Fruit fly (Drosophila melanogaster) whole organism, wandering third instar larva: ENCODE data around the gene GstD7.

Source experiments
- Abd-B ChIP-seq: fragments of >200 bp; optimal IDR thresholded peaks from 2 replicates; lab custom pipeline; 2017; ENCODE audit warnings: missing biosample characterization, missing genetic modification characterization
- CG32264 ChIP-seq: fragments of 200-800 bp; sonication (Bioruptor generic); optimal IDR thresholded peaks from 2 replicates; lab custom pipeline; 2016; ENCODE audit warnings: missing biosample characterization, missing genetic modification characterization
- CG9705 ChIP-seq: fragments of 200-800 bp; sonication (Bioruptor generic); optimal IDR thresholded peaks from 2 replicates; lab custom pipeline; 2018; ENCODE audit warnings: missing biosample characterization, mild to moderate bottlenecking, missing genetic modification characterization
- CrebA ChIP-seq: fragments of 200-800 bp; sonication (Bioruptor generic); optimal IDR thresholded peaks from 2 replicates; lab custom pipeline; 2016; ENCODE audit warnings: missing biosample characterization, mild to moderate bottlenecking, missing genetic modification characterization, borderline replicate concordance
- Dfd ChIP-seq: fragments of >200 bp; optimal IDR thresholded peaks from 2 replicates; lab custom pipeline; 2017; ENCODE audit warnings: missing biosample characterization, missing genetic modification characterization
- Dif ChIP-seq: fragments of 200-275, 200-300 bp; sonication (Bioruptor generic); optimal IDR thresholded peaks from 2 replicates; lab custom pipeline; 2018; ENCODE audit warnings: missing biosample characterization, missing genetic modification characterization; ENCODE audit not compliant: partially characterized antibody
- GATAd ChIP-seq: sonication (Bioruptor generic); optimal IDR thresholded peaks from 2 replicates; lab custom pipeline; 2016; ENCODE audit warnings: missing biosample characterization, missing genetic modification characterization
- Hnf4 ChIP-seq: fragments of 200-800 bp; sonication (Bioruptor generic); optimal IDR thresholded peaks from 2 replicates; lab custom pipeline; 2016; ENCODE audit warnings: missing biosample characterization, mild to moderate bottlenecking, missing genetic modification characterization
- Hr78 ChIP-seq: fragments of >200 bp; optimal IDR thresholded peaks from 2 replicates; lab custom pipeline; 2017; ENCODE audit warnings: missing biosample characterization, missing genetic modification characterization
- Jra ChIP-seq: sonication (Bioruptor generic); optimal IDR thresholded peaks from 2 replicates; lab custom pipeline; 2016; ENCODE audit warnings: missing biosample characterization, missing genetic modification characterization
- Mio ChIP-seq: sonication (Bioruptor generic); optimal IDR thresholded peaks from 2 replicates; lab custom pipeline; 2016; ENCODE audit warnings: missing biosample characterization, missing genetic modification characterization
- Myc ChIP-seq: fragments of >200 bp; optimal IDR thresholded peaks from 2 replicates; lab custom pipeline; 2017
- N ChIP-seq: fragments of >200 bp; optimal IDR thresholded peaks from 2 replicates; lab custom pipeline; 2018; ENCODE audit warnings: missing biosample characterization, missing external identifiers, missing genetic modification characterization
- OdsH ChIP-seq: fragments of 200-800 bp; sonication (Bioruptor generic); optimal IDR thresholded peaks from 2 replicates; lab custom pipeline; 2016; ENCODE audit warnings: missing biosample characterization, mild to moderate bottlenecking, missing genetic modification characterization
- Rel ChIP-seq, 2 experiments: fragments of 200-800 bp; sonication (Bioruptor generic) in 1 of 2; optimal IDR thresholded peaks; 2 replicates in 1 of 2; 3 replicates in 1 of 2; lab custom pipeline; 2016 to 2019; ENCODE audit warnings: mild to moderate bottlenecking in 2 of 2, missing biosample characterization in 2 of 2, missing genetic modification characterization in 2 of 2, moderate library complexity in 1 of 2
- Sp1 ChIP-seq: fragments of 200-800 bp; sonication (Bioruptor generic); optimal IDR thresholded peaks from 3 replicates; lab custom pipeline; 2019; ENCODE audit warnings: missing biosample characterization, mild to moderate bottlenecking, missing genetic modification characterization, moderate library complexity
- Vsx2 ChIP-seq: fragments of 200-300, 225-300 bp; sonication (Bioruptor generic); optimal IDR thresholded peaks from 2 replicates; lab custom pipeline; 2018; ENCODE audit warnings: missing biosample characterization, missing genetic modification characterization; ENCODE audit not compliant: partially characterized antibody
- brk ChIP-seq: fragments of 200-800 bp; sonication (Bioruptor generic); optimal IDR thresholded peaks from 2 replicates; lab custom pipeline; 2016; ENCODE audit warnings: missing biosample characterization, mild to moderate bottlenecking, missing genetic modification characterization
- dsf ChIP-seq: sonication (Bioruptor generic); optimal IDR thresholded peaks from 2 replicates; lab custom pipeline; 2016; ENCODE audit warnings: missing biosample characterization, missing genetic modification characterization, borderline replicate concordance
- ey ChIP-seq: fragments of 200-800 bp; sonication (Bioruptor generic); optimal IDR thresholded peaks from 2 replicates; lab custom pipeline; 2016; ENCODE audit warnings: missing biosample characterization, missing genetic modification characterization
- fru ChIP-seq: fragments of 200-800 bp; sonication (Bioruptor generic); optimal IDR thresholded peaks from 3 replicates; lab custom pipeline; 2016; ENCODE audit warnings: missing biosample characterization, mild to moderate bottlenecking, missing genetic modification characterization
- jim ChIP-seq: fragments of 175-275, 200-325 bp; sonication (Bioruptor generic); optimal IDR thresholded peaks from 2 replicates; lab custom pipeline; 2016; ENCODE audit warnings: missing biosample characterization, mild to moderate bottlenecking, missing genetic modification characterization
- lola ChIP-seq: fragments of >200 bp; optimal IDR thresholded peaks from 2 replicates; lab custom pipeline; 2017; ENCODE audit warnings: missing biosample characterization, missing genetic modification characterization
- pan ChIP-seq: fragments of >200 bp; optimal IDR thresholded peaks from 2 replicates; lab custom pipeline; 2017
- psq ChIP-seq: fragments of 200-800 bp; sonication (Bioruptor generic); optimal IDR thresholded peaks from 3 replicates; lab custom pipeline; 2017; ENCODE audit warnings: missing biosample characterization, mild to moderate bottlenecking, missing genetic modification characterization, moderate library complexity
- sage ChIP-seq: fragments of 200-800 bp; sonication (Bioruptor generic); optimal IDR thresholded peaks from 2 replicates; lab custom pipeline; 2016; ENCODE audit warnings: missing biosample characterization, mild to moderate bottlenecking, missing genetic modification characterization
- sv ChIP-seq: fragments of 200-800 bp; sonication (Bioruptor generic); optimal IDR thresholded peaks from 3 replicates; lab custom pipeline; 2016; ENCODE audit warnings: missing biosample characterization, missing genetic modification characterization
- tai ChIP-seq: sonication (Bioruptor generic); optimal IDR thresholded peaks from 2 replicates; lab custom pipeline; 2016; ENCODE audit warnings: missing biosample characterization, missing genetic modification characterization
- usp ChIP-seq: fragments of >200 bp; optimal IDR thresholded peaks from 2 replicates; lab custom pipeline; 2017; ENCODE audit warnings: missing biosample characterization, missing genetic modification characterization
- woc ChIP-seq: sonication (Bioruptor generic); optimal IDR thresholded peaks from 2 replicates; lab custom pipeline; 2016; ENCODE audit warnings: missing biosample characterization, mild to moderate bottlenecking, missing genetic modification characterization

Gene GstD7

dm6 chr3R:12379249-12379648 is 949 bp downstream of the GstD7 start:
- no peak for TF ChIP-seq GATAd (GFP tag; lab: Kevin White, UChicago)
- TF ChIP-seq Vsx2, result no peak
- TF ChIP-seq Abd-B (GFP tag; lab: Kevin White, UChicago), result no peak
- TF ChIP-seq Rel (GFP tag; optimal IDR thresholded peaks at IDR 0.05; lab: Kevin White, UChicago), result no peak
- TF ChIP-seq Rel (tag; optimal IDR thresholded peaks at IDR 0.05; lab: Kevin White, UChicago), result no peak
- TF ChIP-seq N, result no peak
- TF ChIP-seq dsf (GFP tag; lab: Kevin White, UChicago), result no peak
- no peak for TF ChIP-seq jim (GFP tag; lab: Kevin White, UChicago)
- no peak for TF ChIP-seq Myc (lab: Kevin White, UChicago)
- TF ChIP-seq Mio, result no peak
- no peak for TF ChIP-seq tai (GFP tag; lab: Kevin White, UChicago)
- TF ChIP-seq, all 38 proteins: peak for 0

DNA sequence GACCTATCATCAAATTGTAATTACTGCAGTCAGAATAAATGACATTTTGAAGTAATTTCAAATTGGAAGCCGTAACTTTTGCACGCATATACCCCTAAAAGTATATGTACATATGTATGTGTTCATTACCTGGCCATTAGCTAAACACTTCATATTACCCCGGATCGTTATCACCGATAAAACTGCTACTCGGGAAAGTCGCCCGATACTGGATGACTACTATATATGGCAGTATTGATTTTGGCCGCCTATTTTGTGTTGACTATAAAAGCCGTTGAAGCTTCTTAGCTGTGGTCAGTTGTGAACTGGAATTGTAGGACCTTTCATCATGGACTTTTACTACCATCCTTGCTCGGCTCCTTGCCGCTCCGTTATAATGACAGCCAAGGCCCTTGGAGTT is 1.4 kb downstream of the GstD7 start, which contains the start of gene GstD8:
Gene GstD8, plus strand, starts transcription at position 301 of the 400 bp plus-strand sequence.
- TF ChIP-seq CG9705 (GFP tag; lab: Kevin White, UChicago) (no peak), fru (GFP tag; lab: Kevin White, UChicago) (no peak), psq (GFP tag; lab: Kevin White, UChicago) (no peak), Hnf4 (GFP tag; lab: Kevin White, UChicago) (no peak), dsf (GFP tag; lab: Kevin White, UChicago) (no peak), pan (lab: Kevin White, UChicago) (no peak), brk (GFP tag; lab: Kevin White, UChicago) (no peak)

- TF ChIP-seq sage (GFP tag; lab: Kevin White, UChicago) (no peak), CG32264 (GFP tag; lab: Kevin White, UChicago) (no peak), sv (no peak), Abd-B (GFP tag; lab: Kevin White, UChicago) (no peak), woc (GFP tag; lab: Kevin White, UChicago) (no peak)
These were observed 2.9 kb downstream of the GstD7 start for dm6 chr3R:12381130-12381700.

- TF ChIP-seq Rel (GFP tag; optimal IDR thresholded peaks at IDR 0.05; lab: Kevin White, UChicago) (no peak), Rel (tag; optimal IDR thresholded peaks at IDR 0.05; lab: Kevin White, UChicago) (no peak), CrebA (GFP tag; lab: Kevin White, UChicago) (no peak), Hr78 (no peak), lola (GFP tag; lab: Kevin White, UChicago) (no peak), Dfd (GFP tag; lab: Kevin White, UChicago) (no peak), usp (GFP tag; lab: Kevin White, UChicago) (no peak), pan (lab: Kevin White, UChicago) (no peak), Myc (lab: Kevin White, UChicago) (no peak), Jra (GFP tag; lab: Kevin White, UChicago) (no peak), OdsH (no peak), ey (GFP tag; lab: Kevin White, UChicago) (no peak), Hnf4 (GFP tag; lab: Kevin White, UChicago) (no peak), Sp1 (GFP tag; lab: Kevin White, UChicago) (no peak), dsf (GFP tag; lab: Kevin White, UChicago) (no peak)
These were observed 4.3 kb downstream of the GstD7 start, which contains the start of gene CG10035 for dm6 chr3R:12382563-12382962. Gene CG10035 (minus strand): TSS chr3R:12382691.

dm6 chr3R:12383036-12383435 is 4.7 kb downstream of the GstD7 start, which contains the start of gene GstD11:
Gene GstD11 (plus strand): TSS chr3R:12383336.
- TF ChIP-seq jim (GFP tag; lab: Kevin White, UChicago) (no peak), CG9705 (GFP tag; lab: Kevin White, UChicago) (no peak), Hnf4 (GFP tag; lab: Kevin White, UChicago) (no peak), OdsH (no peak), usp (GFP tag; lab: Kevin White, UChicago) (no peak), Dfd (GFP tag; lab: Kevin White, UChicago) (no peak), Dif (GFP tag; lab: Kevin White, UChicago) (no peak), N (no peak)
